Fruit fly (Drosophila melanogaster): ENCODE data around the gene Jwa.

The Jwa gene

DNA sequence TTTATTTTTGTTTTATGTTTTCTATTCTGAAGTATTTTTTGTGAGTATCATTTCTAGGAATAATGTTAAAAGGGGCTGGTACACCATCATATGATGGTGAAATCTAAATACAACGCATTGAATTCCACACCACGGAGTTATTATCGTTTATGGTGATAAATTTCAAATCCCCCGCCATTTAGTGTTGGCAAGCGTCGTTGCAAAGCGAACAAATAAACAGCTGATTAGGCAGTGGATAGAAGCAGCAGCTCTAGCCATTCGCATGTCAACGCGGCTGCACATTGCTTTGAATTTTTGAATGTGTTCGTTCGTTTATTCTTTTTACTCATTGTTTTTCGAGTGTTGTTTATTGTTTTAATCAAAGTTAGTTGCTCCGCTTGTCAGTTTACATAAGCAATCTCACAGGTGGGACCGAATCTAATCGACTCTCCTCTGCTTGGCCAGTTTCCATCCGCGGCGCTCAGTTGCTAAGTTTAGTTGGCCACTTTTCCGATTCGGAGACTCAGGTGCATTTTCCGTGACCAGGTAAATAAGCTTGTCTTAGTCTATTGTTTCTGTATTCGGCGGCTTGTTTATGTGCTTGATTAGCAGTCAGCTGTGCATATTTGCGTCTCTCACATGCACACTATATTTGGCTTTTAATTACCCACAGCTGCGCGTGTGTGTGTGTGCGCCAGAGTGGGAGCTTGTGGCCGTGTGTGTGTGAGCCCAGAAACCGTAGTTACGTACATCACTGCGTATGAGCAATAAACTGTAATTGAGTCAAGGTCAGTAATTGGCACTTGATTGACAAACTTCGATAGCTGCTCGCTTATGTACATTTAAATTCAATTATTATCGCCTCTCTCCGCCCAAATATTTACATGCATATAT, 28.3 kb downstream of the Jwa start, which contains the start of the genes Mst36Fa and CG31751 (continued):
- peak; percentile 53 for TF ChIP-seq pfk (GFP tag; optimal IDR thresholded peaks at IDR 0.05)
- TF ChIP-seq CG14965 (GFP tag; optimal IDR thresholded peaks at IDR 0.05; ENCODE audit: borderline replicate concordance) = peak; percentile 67
- TF ChIP-seq yki (optimal IDR thresholded peaks at IDR 0.05) = no peak
- TF ChIP-seq CG3163 (GFP tag; optimal IDR thresholded peaks at IDR 0.05) = peak; percentile 67
- peak; percentile 85 for TF ChIP-seq CG17359 (tag; optimal IDR thresholded peaks at IDR 0.05)
- TF ChIP-seq CG11504 (tag; optimal IDR thresholded peaks at IDR 0.05) = peak; percentile 67
- TF ChIP-seq CG3281 (GFP tag; optimal IDR thresholded peaks at IDR 0.05) = peak; percentile 80
- no peak for TF ChIP-seq zf30C (GFP tag; optimal IDR thresholded peaks at IDR 0.05)
- TF ChIP-seq CG10979 (tag; optimal IDR thresholded peaks at IDR 0.05) = peak; percentile 40
- 0 out of 3 replicates have a peak, but pooled peaks have one; percentile 32 for TF ChIP-seq Opbp (GFP tag; IDR thresholded peaks at IDR 0.05; ENCODE audit: partially characterized antibody)
- peak; percentile 88 for TF ChIP-seq CG10209 (GFP tag; optimal IDR thresholded peaks at IDR 0.05)
- 0 out of 2 replicates have a peak, but pooled peaks have one; percentile 42 for TF ChIP-seq E2f1 (GFP tag; IDR thresholded peaks at IDR 0.05)
- TF ChIP-seq usp (GFP tag; optimal IDR thresholded peaks at IDR 0.05) = no peak
- TF ChIP-seq sens-2 (GFP tag; IDR thresholded peaks at IDR 0.05) = no peak
- peak; percentile 68 for TF ChIP-seq Ada2b (GFP tag; IDR thresholded peaks at IDR 0.05)
- TF ChIP-seq CG6765 (GFP tag; optimal IDR thresholded peaks at IDR 0.05) = peak; percentile 87
- TF ChIP-seq Sry-β (GFP tag; optimal IDR thresholded peaks at IDR 0.05) = peak; percentile 62
- TF ChIP-seq Doc2 (GFP tag; IDR thresholded peaks at IDR 0.05) = no peak
- peak; percentile 41 for TF ChIP-seq CG8359 (GFP tag; optimal IDR thresholded peaks at IDR 0.05; ENCODE audit: borderline replicate concordance)
- TF ChIP-seq TFAM (GFP tag; optimal IDR thresholded peaks at IDR 0.05) = no peak
- peak in 1 of 3 experiments; percentile 34 for TF ChIP-seq lola (GFP tag; optimal IDR thresholded peaks at IDR 0.05)
- TF ChIP-seq Kr (GFP tag; optimal IDR thresholded peaks at IDR 0.05) = no peak
- TF ChIP-seq repo (GFP tag; optimal IDR thresholded peaks at IDR 0.05) = peak; percentile 79
- 0 out of 2 replicates have a peak, but pooled peaks have one; percentile 7 for TF ChIP-seq ato (GFP tag; IDR thresholded peaks at IDR 0.05; ENCODE audit: partially characterized antibody)
- TF ChIP-seq YL-1 (GFP tag; optimal IDR thresholded peaks at IDR 0.05) = peak; percentile 82
- peak; percentile 67; the same call in 1 of the 2 replicates for TF ChIP-seq rib (GFP tag; IDR thresholded peaks at IDR 0.05)
- TF ChIP-seq CG5245 (GFP tag; optimal IDR thresholded peaks at IDR 0.05) = peak; percentile 28
- peak; percentile 55 for TF ChIP-seq CG6254 (GFP tag; optimal IDR thresholded peaks at IDR 0.05)
- no peak for TF ChIP-seq dati (GFP tag; IDR thresholded peaks at IDR 0.05)
- TF ChIP-seq Trl (optimal IDR thresholded peaks at IDR 0.05) = no peak
- TF ChIP-seq Trl (GFP tag; optimal IDR thresholded peaks at IDR 0.05) = peak; percentile 85
- peak; percentile 90 for TF ChIP-seq CG10267 (tag; optimal IDR thresholded peaks at IDR 0.05)
- TF ChIP-seq Ravus (GFP tag; IDR thresholded peaks at IDR 0.05) = no peak
- no peak for TF ChIP-seq zen2 (GFP tag; IDR thresholded peaks at IDR 0.05; ENCODE audit: partially characterized antibody)
- no peak for TF ChIP-seq eve (GFP tag; optimal IDR thresholded peaks at IDR 0.05)
- TF ChIP-seq CG11093 (GFP tag; IDR thresholded peaks at IDR 0.05) = peak; percentile 44; the same call in 1 of the 3 replicates
- peak; percentile 53 for TF ChIP-seq CG1647 (GFP tag; optimal IDR thresholded peaks at IDR 0.05)
- peak; percentile 39 for TF ChIP-seq jing (GFP tag; optimal IDR thresholded peaks at IDR 0.05)
- TF ChIP-seq CG8281 (tag; optimal IDR thresholded peaks at IDR 0.05) = peak; percentile 64
- no peak for TF ChIP-seq Scr (GFP tag; IDR thresholded peaks at IDR 0.05; ENCODE audit: partially characterized antibody)
- TF ChIP-seq oc (tag; optimal IDR thresholded peaks at IDR 0.05) = peak; percentile 35
- peak; percentile 27 for TF ChIP-seq BEAF-32 (GFP tag; optimal IDR thresholded peaks at IDR 0.05)
- peak; percentile 6 for TF ChIP-seq zen (tag; optimal IDR thresholded peaks at IDR 0.05)
- peak; percentile 82 for TF ChIP-seq CG16863 (GFP tag; optimal IDR thresholded peaks at IDR 0.05)
- TF ChIP-seq NFAT (GFP tag; IDR thresholded peaks at IDR 0.05) = no peak; the same call in 1 of the 2 replicates
- TF ChIP-seq phol (tag; optimal IDR thresholded peaks at IDR 0.05) = peak; percentile 9
- peak; percentile 71 for TF ChIP-seq CG2120 (GFP tag; optimal IDR thresholded peaks at IDR 0.05)
- peak; percentile 31 for TF ChIP-seq CG17829 (tag; optimal IDR thresholded peaks at IDR 0.05)

Data from whole organism, embryonic.